Fruit fly (Drosophila melanogaster) whole organism, pupa: ENCODE results near the gene CG6726.

Experiments used
- CG10348 ChIP-seq: fragments of 200-800 bp; sonication (Bioruptor generic); IDR thresholded peaks from 2 replicates; pipeline ENCODE4 v1.3.6; 2022; ENCODE audit warnings: missing biosample characterization, missing genetic modification characterization
- CG14655 ChIP-seq: fragments of 200-800 bp; sonication (Bioruptor generic); optimal IDR thresholded peaks from 3 replicates; lab custom pipeline; 2017; ENCODE audit warnings: mild to moderate bottlenecking, missing biosample characterization, missing genetic modification reagents, missing genetic modification characterization
- CG32121 ChIP-seq: fragments of 200-800 bp; sonication (Bioruptor generic); IDR thresholded peaks from 2 replicates; pipeline ENCODE4 v1.3.6; 2022; ENCODE audit warnings: missing biosample characterization, missing genetic modification characterization
- CG34367 ChIP-seq: fragments of 200-800 bp; sonication (Bioruptor generic); optimal IDR thresholded peaks from 2 replicates; lab custom pipeline; 2018; ENCODE audit warnings: missing biosample characterization, mild to moderate bottlenecking, missing genetic modification characterization
- EcR ChIP-seq: fragments of 200-800 bp; sonication (Bioruptor generic); optimal IDR thresholded peaks from 3 replicates; lab custom pipeline; 2019; ENCODE audit warnings: missing biosample characterization, missing genetic modification characterization, mild to moderate bottlenecking, moderate library complexity, missing genetic modification reagents
- Ets98B ChIP-seq: fragments of 200-800 bp; sonication (Bioruptor generic); IDR thresholded peaks from 2 replicates; pipeline ENCODE4 v1.3.6; 2022; ENCODE audit warnings: missing biosample characterization, missing genetic modification characterization
- Snoo ChIP-seq: fragments of 200-800 bp; sonication (Bioruptor generic); optimal IDR thresholded peaks from 3 replicates; lab custom pipeline; 2017; ENCODE audit warnings: missing biosample characterization, mild to moderate bottlenecking, missing genetic modification characterization, inconsistent platforms
- fd96Ca ChIP-seq: fragments of 200-800 bp; sonication (Bioruptor generic); IDR thresholded peaks from 3 replicates; pipeline ENCODE4 v1.3.6; 2022; ENCODE audit warnings: missing biosample characterization, missing genetic modification characterization

- peak; percentile 71 for TF ChIP-seq EcR (GFP tag; lab: Kevin White, UChicago)
- TF ChIP-seq Ets98B (GFP tag; lab: Robert Waterston, UW), result peak; percentile 82
- peak; percentile 69 for TF ChIP-seq CG14655 (GFP tag; lab: Kevin White, UChicago)
- peak; percentile 87 for TF ChIP-seq Snoo (tag; lab: Kevin White, UChicago)
- TF ChIP-seq fd96Ca (GFP tag; lab: Robert Waterston, UW), result peak; percentile 89
- TF ChIP-seq CG34367, result peak; percentile 84
- peak; percentile 36; the same call in 1 of the 2 replicates for TF ChIP-seq CG10348 (GFP tag; lab: Robert Waterston, UW)
- TF ChIP-seq CG32121 (GFP tag; lab: Robert Waterston, UW), result peak; percentile 77
Measured at dm6 chr3R:23046529-23046943, 45.0 kb upstream of the CG6726 start.
